Fruit fly (Drosophila melanogaster) whole organism, prepupa: Measurements from ENCODE around the gene TotC.
A peak's percentile ranks its signal among the peaks of the same experiment; 100 is the strongest.

ENCODE experiments used
- Blimp-1 ChIP-seq: fragments of 200-800 bp; sonication (Bioruptor generic); optimal IDR thresholded peaks from 3 replicates; lab custom pipeline; 2017; ENCODE audit warnings: missing biosample characterization, missing genetic modification characterization, mild to moderate bottlenecking, moderate library complexity, missing genetic modification reagents
- CG10631 ChIP-seq: fragments of 200-800 bp; sonication (Bioruptor generic); optimal IDR thresholded peaks from 2 replicates; lab custom pipeline; 2016; ENCODE audit warnings: missing biosample characterization, missing genetic modification characterization
- CG10669 ChIP-seq: fragments of 200-800 bp; sonication (Bioruptor generic); optimal IDR thresholded peaks from 3 replicates; lab custom pipeline; 2018; ENCODE audit warnings: missing biosample characterization, mild to moderate bottlenecking, missing genetic modification characterization, moderate library complexity
- CG11762 ChIP-seq: fragments of 200-800 bp; sonication (Bioruptor generic); optimal IDR thresholded peaks from 3 replicates; lab custom pipeline; 2016; ENCODE audit warnings: missing biosample characterization, missing genetic modification characterization; ENCODE audit not compliant: insufficient read depth
- CG15336 ChIP-seq: fragments of 200-800 bp; sonication (Bioruptor generic); IDR thresholded peaks from 2 replicates; pipeline ENCODE4 v1.3.6; 2022; ENCODE audit warnings: missing biosample characterization, missing genetic modification characterization
- CG1621 ChIP-seq: fragments of 200-800 bp; sonication (Bioruptor generic); optimal IDR thresholded peaks from 3 replicates; lab custom pipeline; 2018; ENCODE audit warnings: missing biosample characterization, mild to moderate bottlenecking, missing genetic modification characterization
- CG34406 ChIP-seq: fragments of 200-800 bp; sonication (Bioruptor generic); optimal IDR thresholded peaks from 3 replicates; lab custom pipeline; 2016; ENCODE audit warnings: missing biosample characterization, missing genetic modification characterization
- CG3919 ChIP-seq: fragments of 200-800 bp; sonication (Bioruptor generic); optimal IDR thresholded peaks from 3 replicates; lab custom pipeline; 2016; ENCODE audit warnings: missing biosample characterization, missing genetic modification characterization
- CG4318 ChIP-seq: fragments of 200-800 bp; sonication (Bioruptor generic); optimal IDR thresholded peaks from 3 replicates; lab custom pipeline; 2017; ENCODE audit warnings: missing biosample characterization, mild to moderate bottlenecking, missing genetic modification characterization
- CG6163 ChIP-seq: fragments of 200-800 bp; sonication (Bioruptor generic); IDR thresholded peaks from 3 replicates; pipeline ENCODE4 v1.3.6; 2022; ENCODE audit warnings: missing biosample characterization, missing genetic modification characterization
- CG6276 ChIP-seq: fragments of 200-800 bp; sonication (Bioruptor generic); optimal IDR thresholded peaks from 2 replicates; lab custom pipeline; 2017; ENCODE audit warnings: missing biosample characterization, mild to moderate bottlenecking, missing genetic modification characterization
- CG6792 ChIP-seq: fragments of 200-800 bp; sonication (Bioruptor generic); optimal IDR thresholded peaks from 3 replicates; lab custom pipeline; 2016; ENCODE audit warnings: missing biosample characterization, missing genetic modification characterization
- CG6808 ChIP-seq: fragments of 200-800 bp; sonication (Bioruptor generic); optimal IDR thresholded peaks from 3 replicates; lab custom pipeline; 2017; ENCODE audit warnings: missing biosample characterization, missing genetic modification characterization, mild to moderate bottlenecking, moderate library complexity, missing genetic modification reagents
- CG6854 ChIP-seq: fragments of 200-800 bp; sonication (Bioruptor generic); optimal IDR thresholded peaks from 2 replicates; lab custom pipeline; 2017; ENCODE audit warnings: missing biosample characterization, mild to moderate bottlenecking, missing genetic modification characterization
- CG8119 ChIP-seq: fragments of 200-800 bp; sonication (Bioruptor generic); IDR thresholded peaks from 3 replicates; pipeline ENCODE4 v1.3.6; 2022; ENCODE audit warnings: missing biosample characterization, missing genetic modification characterization
- Eip78C ChIP-seq: fragments of 200-800 bp; sonication (Bioruptor generic); peaks from one replicate; lab custom pipeline; 2016; ENCODE audit warnings: missing biosample characterization, missing genetic modification characterization
- Eip93F ChIP-seq: fragments of 200-800 bp; sonication (Bioruptor generic); optimal IDR thresholded peaks from 2 replicates; lab custom pipeline; 2016; ENCODE audit warnings: missing biosample characterization, mild to moderate bottlenecking, missing genetic modification characterization
- Ets21C ChIP-seq: fragments of 200-800 bp; sonication (Bioruptor generic); optimal IDR thresholded peaks from 3 replicates; lab custom pipeline; 2016; ENCODE audit warnings: missing biosample characterization, missing genetic modification characterization
- Gug ChIP-seq: fragments of 200-800 bp; sonication (Bioruptor generic); IDR thresholded peaks from 2 replicates; pipeline ENCODE4 v1.3.6; 2022; ENCODE audit warnings: missing biosample characterization, missing genetic modification characterization
- Hr39 ChIP-seq: fragments of 200-800 bp; sonication (Bioruptor generic); optimal IDR thresholded peaks from 2 replicates; lab custom pipeline; 2016; ENCODE audit warnings: missing biosample characterization, missing genetic modification characterization
- Hr4 ChIP-seq: fragments of 200-800 bp; sonication (Bioruptor generic); optimal IDR thresholded peaks from 3 replicates; lab custom pipeline; 2016; ENCODE audit warnings: missing biosample characterization, missing genetic modification characterization
- Met ChIP-seq: fragments of 200-800 bp; sonication (Bioruptor generic); optimal IDR thresholded peaks from 3 replicates; lab custom pipeline; 2016; ENCODE audit warnings: missing biosample characterization, missing genetic modification characterization
- Sox14 ChIP-seq: fragments of 200-800 bp; sonication (Bioruptor generic); optimal IDR thresholded peaks from 3 replicates; lab custom pipeline; 2016; ENCODE audit warnings: missing biosample characterization, missing genetic modification characterization
- Sox15 ChIP-seq: fragments of 200-800 bp; sonication (Bioruptor generic); optimal IDR thresholded peaks from 3 replicates; lab custom pipeline; 2016; ENCODE audit warnings: missing biosample characterization, missing genetic modification characterization
- achi ChIP-seq: fragments of 200-800 bp; sonication (Bioruptor generic); optimal IDR thresholded peaks from 3 replicates; lab custom pipeline; 2016; ENCODE audit warnings: missing biosample characterization, missing genetic modification characterization
- cyc ChIP-seq: fragments of 200-800 bp; sonication (Bioruptor generic); optimal IDR thresholded peaks from 3 replicates; lab custom pipeline; 2016; ENCODE audit warnings: missing biosample characterization, missing genetic modification characterization
- dac ChIP-seq: fragments of 200-800 bp; sonication (Bioruptor generic); optimal IDR thresholded peaks from 2 replicates; lab custom pipeline; 2017; ENCODE audit warnings: missing biosample characterization, mild to moderate bottlenecking, missing genetic modification characterization
- dsx ChIP-seq: fragments of 200-800 bp; optimal IDR thresholded peaks from 3 replicates; lab custom pipeline; 2019; ENCODE audit warnings: missing biosample characterization, mild to moderate bottlenecking, missing genetic modification characterization, moderate library complexity; ENCODE audit not compliant: poor library complexity, severe bottlenecking
- eg ChIP-seq: fragments of 200-800 bp; sonication (Bioruptor generic); IDR thresholded peaks from 3 replicates; pipeline ENCODE4 v1.3.6; 2022; ENCODE audit warnings: missing biosample characterization, missing genetic modification characterization
- esn ChIP-seq: fragments of 200-800 bp; sonication (Bioruptor generic); optimal IDR thresholded peaks from 2 replicates; lab custom pipeline; 2016; ENCODE audit warnings: missing biosample characterization, mild to moderate bottlenecking, missing genetic modification characterization, moderate library complexity
- fkh ChIP-seq: fragments of 200-800 bp; sonication (Bioruptor generic); optimal IDR thresholded peaks from 3 replicates; lab custom pipeline; 2017; ENCODE audit warnings: missing biosample characterization, mild to moderate bottlenecking, missing genetic modification characterization, moderate library complexity
- lz ChIP-seq: fragments of 200-800 bp; sonication (Bioruptor generic); optimal IDR thresholded peaks from 3 replicates; lab custom pipeline; 2016; ENCODE audit warnings: missing biosample characterization, missing genetic modification characterization
- net ChIP-seq: fragments of 200-800 bp; sonication (Bioruptor generic); optimal IDR thresholded peaks from 3 replicates; lab custom pipeline; 2016; ENCODE audit warnings: missing biosample characterization, missing genetic modification characterization
- pdm3 ChIP-seq: fragments of 200-800 bp; sonication (Bioruptor generic); optimal IDR thresholded peaks from 3 replicates; lab custom pipeline; 2016; ENCODE audit warnings: missing biosample characterization, missing genetic modification characterization
- salr ChIP-seq, 2 experiments: fragments of 200-800 bp; sonication (Bioruptor generic); optimal IDR thresholded peaks; 3 replicates each; lab custom pipeline; 2016 to 2018; ENCODE audit warnings: missing biosample characterization in 2 of 2, missing genetic modification characterization in 2 of 2, mild to moderate bottlenecking in 1 of 2
- spab ChIP-seq: fragments of 200-800 bp; sonication (Bioruptor generic); optimal IDR thresholded peaks from 2 replicates; lab custom pipeline; 2017; ENCODE audit warnings: missing biosample characterization, mild to moderate bottlenecking, missing genetic modification characterization, missing genetic modification reagents
- ss ChIP-seq, 2 experiments: fragments of 200-800 bp; sonication (Bioruptor generic); optimal IDR thresholded peaks; 2 replicates in 1 of 2; 3 replicates in 1 of 2; lab custom pipeline; 2017 to 2018; ENCODE audit warnings: mild to moderate bottlenecking in 2 of 2, missing biosample characterization in 2 of 2, missing genetic modification characterization in 2 of 2, moderate library complexity in 1 of 2
- topi ChIP-seq: fragments of 200-800 bp; sonication (Bioruptor generic); optimal IDR thresholded peaks from 3 replicates; lab custom pipeline; 2016; ENCODE audit warnings: missing biosample characterization, missing genetic modification characterization

The TotC gene

DNA sequence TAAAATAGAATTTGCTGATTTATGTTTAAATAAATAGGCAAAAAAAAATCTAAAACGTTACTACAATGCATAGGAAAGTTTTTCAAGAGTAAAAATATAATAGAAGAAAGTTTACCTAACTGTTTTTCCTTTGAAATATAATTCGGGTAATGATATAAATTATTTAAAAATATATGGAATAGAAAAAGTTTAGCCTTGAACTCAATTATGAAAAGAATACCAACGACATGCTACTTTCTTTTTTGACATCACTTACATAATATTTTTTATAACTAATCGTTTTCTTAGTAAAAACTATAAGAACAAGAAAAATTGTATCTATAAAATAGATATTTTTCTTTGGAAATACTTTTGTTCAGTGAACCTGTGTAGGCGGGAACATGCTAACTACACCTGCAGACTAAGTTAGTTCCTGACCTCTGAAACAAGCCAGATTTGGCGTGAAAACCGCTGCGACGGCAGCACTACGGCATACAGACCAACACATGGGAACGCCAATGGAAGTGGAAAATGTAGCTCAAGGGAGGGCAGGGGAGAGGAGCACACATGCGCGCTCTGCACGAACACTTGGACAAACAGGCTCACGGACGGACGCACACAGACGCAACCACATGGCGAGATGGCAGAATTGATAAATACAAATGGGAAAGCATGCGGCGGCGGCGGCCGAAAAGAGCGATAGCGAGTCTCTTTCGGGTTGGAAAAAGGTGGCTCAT, 43.2 kb upstream of the TotC start (continued):
- no peak for TF ChIP-seq CG8119 (GFP tag; lab: Robert Waterston, UW)
- peak; percentile 3 for TF ChIP-seq cyc
- peak; percentile 19 for TF ChIP-seq achi (GFP tag; lab: Kevin White, UChicago)
- peak; percentile 86 for TF ChIP-seq dsx (GFP tag; lab: Kevin White, UChicago)
- no peak for TF ChIP-seq CG11762 (GFP tag; lab: Kevin White, UChicago)
- no peak for TF ChIP-seq esn
- no peak for TF ChIP-seq ss (GFP tag; optimal IDR thresholded peaks at IDR 0.05; lab: Kevin White, UChicago)
- no peak for TF ChIP-seq dac (GFP tag; lab: Kevin White, UChicago)

DNA sequence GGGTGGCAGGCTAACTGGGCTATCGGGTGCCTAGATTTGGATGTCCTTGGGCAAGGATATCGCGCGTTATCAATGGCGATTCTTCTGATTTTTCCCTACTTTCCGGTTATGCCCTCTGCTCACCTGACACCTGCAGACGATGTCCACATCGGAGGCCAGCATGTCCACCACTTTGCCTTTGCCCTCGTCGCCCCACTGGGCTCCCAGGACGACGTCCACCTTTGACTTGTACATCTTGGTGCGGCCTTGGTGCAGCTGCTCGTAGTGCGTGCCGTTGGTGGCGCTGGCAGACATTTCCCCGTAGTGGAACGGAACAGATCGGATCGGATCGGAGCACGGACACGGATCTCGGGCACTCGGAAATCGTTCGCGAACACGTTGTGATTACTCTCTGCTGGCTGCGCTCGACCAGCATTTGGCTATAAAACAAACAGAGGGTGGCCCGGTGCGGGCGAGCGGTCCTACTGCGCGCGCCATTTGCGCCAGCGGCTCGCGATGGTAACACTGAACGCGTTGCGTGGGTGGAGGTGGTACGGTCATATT, 42.6 kb upstream of the TotC start, which contains the start of gene Adss:
Gene Adss (minus strand): TSS at position 428 of the 543 bp plus-strand sequence.
- TF ChIP-seq CG6854 (GFP tag; lab: Kevin White, UChicago) (peak; percentile 46), CG8119 (GFP tag; lab: Robert Waterston, UW) (no peak), lz (GFP tag; lab: Kevin White, UChicago) (no peak), Met (peak; percentile 7), eg (peak; percentile 45; the same call in 1 of the 3 replicates), fkh (GFP tag; lab: Kevin White, UChicago) (peak; percentile 92), esn (peak; percentile 0), Eip78C (GFP tag; lab: Kevin White, UChicago) (peak; percentile 69), Sox14 (GFP tag; lab: Kevin White, UChicago) (peak; percentile 34), CG6163 (peak; percentile 24; the same call in 1 of the 3 replicates), Ets21C (GFP tag; lab: Kevin White, UChicago) (no peak), CG15336 (GFP tag; lab: Robert Waterston, UW) (no peak), CG6808 (no peak), CG3919 (GFP tag; lab: Kevin White, UChicago) (peak; percentile 19), CG1621 (tag; lab: Kevin White, UChicago) (peak; percentile 51), CG6276 (GFP tag; lab: Kevin White, UChicago) (peak; percentile 9)

DNA sequence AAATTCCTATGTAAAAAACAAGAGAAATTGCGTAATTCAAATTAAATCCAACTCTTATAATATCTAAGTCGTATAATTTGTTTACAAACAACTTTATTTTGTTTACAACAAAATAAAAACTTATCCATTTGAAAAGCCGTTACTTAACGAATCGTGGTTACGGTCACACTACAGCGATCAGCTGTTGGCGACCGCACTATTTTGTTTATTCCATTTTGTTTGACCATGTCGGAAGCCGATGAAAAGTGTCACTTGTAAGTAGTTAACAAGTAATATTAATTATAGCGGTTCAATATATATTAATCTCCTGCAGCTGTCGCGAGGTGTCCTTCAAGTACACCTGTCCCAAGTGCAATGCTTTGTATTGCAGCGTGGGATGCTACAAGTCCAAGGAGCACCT, 41.8 kb upstream of the TotC start, which contains the start of gene CG31223:
Gene CG31223 (plus strand): TSS at position 165 of the 400 bp plus-strand sequence.
- TF ChIP-seq Sox14 (GFP tag; lab: Kevin White, UChicago) (no peak), net (GFP tag; lab: Kevin White, UChicago) (no peak), Hr39 (no peak), Met (no peak), pdm3 (GFP tag; lab: Kevin White, UChicago) (no peak), CG10669 (GFP tag; lab: Kevin White, UChicago) (no peak), spab (GFP tag; lab: Kevin White, UChicago) (no peak), CG3919 (GFP tag; lab: Kevin White, UChicago) (no peak), Gug (no peak), CG15336 (GFP tag; lab: Robert Waterston, UW) (no peak), CG34406 (GFP tag; lab: Kevin White, UChicago) (no peak), Eip93F (GFP tag; lab: Kevin White, UChicago) (no peak)
- TF ChIP-seq, all 60 proteins: peak for 0

DNA sequence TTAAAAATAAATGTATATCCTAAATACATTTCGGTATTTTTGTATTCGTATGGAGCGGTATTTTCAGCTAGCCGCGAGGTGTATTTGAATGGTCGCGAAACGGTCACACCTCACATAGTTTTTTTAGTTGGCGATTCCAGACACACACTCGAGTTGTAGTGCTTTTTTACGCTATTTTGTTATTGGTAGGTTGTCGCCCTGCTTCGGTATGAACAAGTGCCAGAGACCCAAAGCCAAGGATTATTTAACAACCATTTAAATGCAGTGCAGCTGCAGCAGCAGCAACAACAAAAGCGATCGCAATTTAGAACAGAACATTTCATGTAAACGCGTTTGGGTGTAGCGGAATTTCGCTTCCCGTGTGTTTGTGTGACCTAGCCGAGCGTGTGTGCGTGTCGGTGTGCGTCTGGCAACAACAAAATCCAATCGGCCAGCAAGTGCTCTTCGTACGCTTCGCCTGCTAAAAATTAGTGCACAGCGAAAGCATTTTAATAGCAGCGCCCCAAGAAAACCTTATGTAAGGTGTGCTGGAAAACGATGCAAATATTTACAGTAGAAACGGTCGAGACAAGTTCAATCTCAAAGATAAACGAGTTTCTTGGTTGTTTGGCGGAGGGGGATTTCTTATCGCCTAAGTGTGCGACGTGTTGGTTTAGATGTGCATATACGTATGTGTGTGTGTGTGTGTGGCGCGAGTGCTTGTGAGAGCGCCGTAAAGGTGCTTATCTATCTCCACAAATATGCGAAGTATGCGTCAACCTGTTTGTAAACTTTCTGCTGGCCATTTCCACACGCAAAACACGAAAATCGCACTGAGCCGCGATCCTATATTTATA, 39.9 kb upstream of the TotC start, which contains the start of gene Synd:
Gene Synd (plus strand): TSS at position 111 of the 836 bp plus-strand sequence.
- TF ChIP-seq ss (GFP tag; optimal IDR thresholded peaks at IDR 0.05; lab: Kevin White, UChicago) (peak; percentile 59 to 65), CG10631 (GFP tag; lab: Kevin White, UChicago) (peak; percentile 13), CG4318 (GFP tag; lab: Kevin White, UChicago) (no peak), CG10669 (GFP tag; lab: Kevin White, UChicago) (peak; percentile 3), Blimp-1 (GFP tag; lab: Kevin White, UChicago) (peak; percentile 9), net (GFP tag; lab: Kevin White, UChicago) (no peak), CG34406 (GFP tag; lab: Kevin White, UChicago) (no peak), CG11762 (GFP tag; lab: Kevin White, UChicago) (peak; percentile 38), lz (GFP tag; lab: Kevin White, UChicago) (peak; percentile 41), fkh (GFP tag; lab: Kevin White, UChicago) (peak; percentile 79), dac (GFP tag; lab: Kevin White, UChicago) (no peak), CG6276 (GFP tag; lab: Kevin White, UChicago) (peak; percentile 40), Gug (no peak), Hr4 (GFP tag; lab: Kevin White, UChicago) (peak; percentile 32), Hr39 (peak; percentile 41), esn (peak; percentile 42), CG6792 (peak; percentile 43), Sox15 (GFP tag; lab: Kevin White, UChicago) (no peak), salr (GFP tag; optimal IDR thresholded peaks at IDR 0.05; lab: Kevin White, UChicago) (peak in 1 of 2 experiments; percentile 24), topi (GFP tag; lab: Kevin White, UChicago) (peak; percentile 28), Sox14 (GFP tag; lab: Kevin White, UChicago) (peak; percentile 27), CG6163 (peak; percentile 13; the same call in 2 of the 3 replicates), Ets21C (GFP tag; lab: Kevin White, UChicago) (no peak)
